Fruit fly (Drosophila melanogaster) whole organism: ENCODE measurements around the gene Ptx1.

Source experiments
- CG8478 ChIP-seq: fragments of >200 bp; optimal IDR thresholded peaks from 2 replicates; lab custom pipeline; 2018; ENCODE audit warnings: inconsistent platforms
- Dll ChIP-seq: fragments of >200 bp; optimal IDR thresholded peaks from 2 replicates; lab custom pipeline; 2017
- EcR ChIP-seq, 2 experiments: fragments of >200 bp; optimal IDR thresholded peaks; 2 replicates each; lab custom pipeline; 2017; ENCODE audit warnings: missing biosample characterization in 2 of 2, missing genetic modification characterization in 2 of 2, missing genetic modification reagents in 2 of 2
- pan ChIP-seq: fragments of >200 bp; optimal IDR thresholded peaks from 2 replicates; lab custom pipeline; 2017
- psq ChIP-seq: fragments of >200 bp; optimal IDR thresholded peaks from 2 replicates; lab custom pipeline; 2017
- usp ChIP-seq: fragments of >200 bp; optimal IDR thresholded peaks from 2 replicates; lab custom pipeline; 2017; ENCODE audit warnings: missing biosample characterization, missing genetic modification characterization, mixed read lengths

The Ptx1 gene

DNA sequence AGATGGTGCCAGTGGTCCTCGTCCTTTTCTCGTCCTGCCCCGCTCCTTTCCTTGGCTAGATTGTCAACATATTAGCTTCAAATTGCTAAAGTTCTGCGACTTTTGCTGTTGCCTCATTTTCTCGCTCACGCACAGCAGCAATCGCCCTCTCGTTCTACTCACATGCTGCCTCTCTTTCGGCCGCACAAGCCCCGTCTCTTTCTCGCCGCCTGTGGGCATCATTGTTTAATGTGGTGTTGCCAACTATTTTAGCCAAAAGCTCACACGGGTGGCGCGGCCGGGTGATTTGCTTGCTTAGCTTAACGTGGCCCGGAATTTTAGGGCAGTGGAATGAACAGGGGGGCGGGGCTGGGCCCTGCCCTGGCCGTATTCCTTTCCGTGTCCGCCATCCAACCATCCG, 27.7 kb downstream of the Ptx1 start:
- no peak for TF ChIP-seq pan (lab: Kevin White, UChicago)
- no peak for TF ChIP-seq Dll (lab: Kevin White, UChicago)
- TF ChIP-seq CG8478 (lab: Kevin White, UChicago): no peak
- TF ChIP-seq psq (lab: Kevin White, UChicago): no peak
- no peak for TF ChIP-seq EcR (GFP tag; optimal IDR thresholded peaks at IDR 0.05; lab: Kevin White, UChicago)

DNA sequence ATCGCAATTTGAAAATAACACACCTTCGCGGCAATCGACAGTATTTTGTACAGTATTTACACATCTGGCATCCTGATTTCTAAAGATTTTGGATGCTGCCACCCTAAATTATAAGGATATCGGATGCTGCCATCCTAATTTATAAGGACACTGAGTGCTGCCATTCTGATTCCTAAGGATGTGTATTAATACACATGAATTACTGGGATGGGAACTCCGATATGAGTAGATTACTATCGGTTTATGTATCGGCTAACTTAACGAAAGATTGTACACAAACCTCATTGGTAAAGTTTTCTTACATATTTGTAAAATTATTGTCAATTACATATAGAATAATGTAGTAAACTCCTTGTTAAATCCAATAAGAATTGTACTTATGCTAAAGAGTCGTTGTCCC, 33.8 kb downstream of the Ptx1 start:
- TF ChIP-seq usp (GFP tag; lab: Kevin White, UChicago) (no peak), pan (lab: Kevin White, UChicago) (no peak), CG8478 (lab: Kevin White, UChicago) (no peak), Dll (lab: Kevin White, UChicago) (no peak), EcR (GFP tag; optimal IDR thresholded peaks at IDR 0.05; lab: Kevin White, UChicago) (no peak), psq (lab: Kevin White, UChicago) (no peak)

DNA sequence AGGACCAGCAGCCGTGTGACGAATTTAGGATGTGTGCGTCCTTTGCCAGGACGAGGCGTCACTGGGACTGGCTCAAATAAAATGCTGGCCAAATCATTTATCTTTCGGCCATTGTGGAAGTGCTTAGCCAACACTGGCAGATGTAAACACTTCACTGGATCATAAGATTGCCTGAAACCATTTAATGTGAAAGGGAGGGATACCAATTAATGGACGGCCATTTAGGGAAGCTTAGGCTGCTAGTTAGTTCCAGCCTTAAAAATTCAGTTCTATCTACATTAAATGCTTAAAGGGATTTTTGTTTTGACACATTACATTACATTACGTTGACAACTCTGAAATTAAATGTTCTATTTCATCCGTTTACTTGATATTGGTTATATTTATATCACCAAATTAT, 46.8 kb downstream of the Ptx1 start, which contains the start of gene CG15548:
TSS of gene CG15548 (plus strand) at position 301 of the 400 bp plus-strand sequence.
- TF ChIP-seq usp (GFP tag; lab: Kevin White, UChicago) (no peak), EcR (GFP tag; optimal IDR thresholded peaks at IDR 0.05; lab: Kevin White, UChicago) (no peak), psq (lab: Kevin White, UChicago) (no peak), pan (lab: Kevin White, UChicago) (no peak), Dll (lab: Kevin White, UChicago) (no peak), CG8478 (lab: Kevin White, UChicago) (no peak)

DNA sequence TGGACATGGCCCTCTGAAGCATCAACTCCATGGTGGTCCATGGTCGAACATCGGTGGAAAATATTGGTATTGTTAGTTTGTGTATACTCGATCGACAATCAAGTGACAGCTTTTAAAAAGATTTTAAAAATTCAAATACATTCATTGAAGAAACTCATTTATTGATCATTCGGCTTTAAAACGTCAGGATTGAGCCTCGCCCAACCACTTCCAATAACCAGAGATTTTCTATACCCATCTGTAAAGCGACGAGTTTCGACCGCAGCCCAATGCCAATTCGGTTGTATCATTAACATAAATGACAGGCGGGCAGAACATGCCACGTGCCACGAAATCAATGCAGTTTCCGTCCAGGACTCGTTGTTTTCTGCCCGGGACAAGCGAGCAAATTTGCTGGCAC, 51.7 kb downstream of the Ptx1 start, which contains the start of gene Ctr1C:
TSS of gene Ctr1C (minus strand) at position 101 of the 400 bp plus-strand sequence.
- TF ChIP-seq usp (GFP tag; lab: Kevin White, UChicago): no peak
- TF ChIP-seq psq (lab: Kevin White, UChicago): no peak
- TF ChIP-seq CG8478 (lab: Kevin White, UChicago): no peak
